Worm (Caenorhabditis elegans): ENCODE data around the gene Y41D4B.24.

- TF ChIP-seq ttx-3 (tag; optimal IDR thresholded peaks at IDR 0.05) (no peak), hlh-30 (tag; optimal IDR thresholded peaks at IDR 0.05; ENCODE audit: insufficient read depth) (no peak), syd-9 (tag; optimal IDR thresholded peaks at IDR 0.05) (no peak), ref-2 (tag; optimal IDR thresholded peaks at IDR 0.05) (no peak), ama-1 (optimal IDR thresholded peaks at IDR 0.05) (no peak), unc-86 (tag; optimal IDR thresholded peaks at IDR 0.05) (no peak), ztf-16 (tag; optimal IDR thresholded peaks at IDR 0.05) (no peak), zip-5 (tag; optimal IDR thresholded peaks at IDR 0.05) (no peak), ceh-31 (tag; optimal IDR thresholded peaks at IDR 0.05) (no peak), nhr-11 (tag; optimal IDR thresholded peaks at IDR 0.05) (no peak), nhr-232 (tag; optimal IDR thresholded peaks at IDR 0.05) (no peak)
Observed at ce11 chrIV:1631651-1632050, 50.3 kb downstream of the Y41D4B.24 start, which contains the start of gene cpg-24.

Data from whole organism, late embryonic.